Fruit fly (Drosophila melanogaster): ENCODE results near the gene CG11168.

The CG11168 gene

DNA sequence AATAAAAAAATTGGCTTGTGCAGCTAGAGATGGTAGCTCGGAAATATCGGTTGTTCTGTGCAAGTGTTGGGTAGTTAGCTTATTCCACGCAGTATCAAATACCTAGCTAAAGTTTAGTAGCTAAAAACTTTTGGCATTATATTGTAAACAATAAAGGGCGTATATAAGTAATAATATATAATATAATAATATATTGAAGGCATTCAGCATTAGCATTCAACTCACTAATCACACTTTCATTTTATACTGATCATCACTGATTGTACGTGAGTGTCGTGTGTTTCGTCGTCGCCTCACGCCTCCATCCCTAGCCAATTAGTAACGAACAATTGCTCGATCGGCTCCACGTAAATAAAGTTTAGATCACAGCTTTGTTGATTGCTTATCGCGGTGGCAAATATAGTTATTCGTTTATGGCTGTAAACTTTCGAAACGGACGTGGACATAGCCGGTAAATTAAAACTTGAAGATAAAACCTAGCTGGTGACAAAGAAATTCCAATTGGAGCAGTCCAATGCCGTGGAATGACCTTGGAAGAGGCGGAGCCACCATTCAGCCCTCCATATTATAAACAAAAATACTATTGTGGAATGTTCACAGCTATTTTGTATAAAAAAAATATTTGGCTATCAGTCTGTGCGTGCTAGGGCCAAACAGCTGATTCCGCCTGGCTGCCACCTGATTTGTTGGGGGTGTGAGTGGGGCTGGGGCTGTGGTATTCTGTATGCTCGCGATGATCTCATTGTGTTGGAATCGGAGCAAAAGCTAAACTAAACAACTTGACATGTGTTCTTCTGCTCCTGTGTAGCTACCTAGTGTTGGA is at the start of gene CG11168, which contains the start of the genes PIG-S and sud1:
Gene CG11168, plus strand, starts transcription at position 293 of the 823 bp plus-strand sequence.
Gene PIG-S, minus strand, starts transcription at position 51 of the 823 bp plus-strand sequence.
Gene sud1, minus strand, starts transcription at position 51 of the 823 bp plus-strand sequence.
- TF ChIP-seq fd96Ca (GFP tag; IDR thresholded peaks at IDR 0.05) (peak; percentile 30; the same call in 1 of the 3 replicates), Pif1B (GFP tag; optimal IDR thresholded peaks at IDR 0.05) (no peak), CG10348 (GFP tag; IDR thresholded peaks at IDR 0.05) (no peak), CG8301 (tag; optimal IDR thresholded peaks at IDR 0.05) (no peak), EcR (GFP tag; optimal IDR thresholded peaks at IDR 0.05) (no peak), CG9948 (tag; optimal IDR thresholded peaks at IDR 0.05) (peak; percentile 57), Snoo (tag; optimal IDR thresholded peaks at IDR 0.05) (peak; percentile 58), CG15710 (tag; optimal IDR thresholded peaks at IDR 0.05) (peak; percentile 51), CG12605 (GFP tag; IDR thresholded peaks at IDR 0.05) (no peak), Pif1A (GFP tag; optimal IDR thresholded peaks at IDR 0.05) (no peak), Ets98B (GFP tag; IDR thresholded peaks at IDR 0.05) (peak; percentile 41), CG4496 (GFP tag; IDR thresholded peaks at IDR 0.05) (peak; percentile 75; the same call in 2 of the 3 replicates), CG13204 (GFP tag; optimal IDR thresholded peaks at IDR 0.05) (no peak), CG14655 (GFP tag; optimal IDR thresholded peaks at IDR 0.05) (no peak), gl (tag; optimal IDR thresholded peaks at IDR 0.05) (no peak), CG8159 (tag; optimal IDR thresholded peaks at IDR 0.05) (no peak), CG17806 (tag; optimal IDR thresholded peaks at IDR 0.05) (peak; percentile 29), D1 (tag; optimal IDR thresholded peaks at IDR 0.05) (no peak), CG32121 (GFP tag; IDR thresholded peaks at IDR 0.05) (peak; percentile 62; the same call in 1 of the 2 replicates), rn (GFP tag; IDR thresholded peaks at IDR 0.05) (no peak)

DNA sequence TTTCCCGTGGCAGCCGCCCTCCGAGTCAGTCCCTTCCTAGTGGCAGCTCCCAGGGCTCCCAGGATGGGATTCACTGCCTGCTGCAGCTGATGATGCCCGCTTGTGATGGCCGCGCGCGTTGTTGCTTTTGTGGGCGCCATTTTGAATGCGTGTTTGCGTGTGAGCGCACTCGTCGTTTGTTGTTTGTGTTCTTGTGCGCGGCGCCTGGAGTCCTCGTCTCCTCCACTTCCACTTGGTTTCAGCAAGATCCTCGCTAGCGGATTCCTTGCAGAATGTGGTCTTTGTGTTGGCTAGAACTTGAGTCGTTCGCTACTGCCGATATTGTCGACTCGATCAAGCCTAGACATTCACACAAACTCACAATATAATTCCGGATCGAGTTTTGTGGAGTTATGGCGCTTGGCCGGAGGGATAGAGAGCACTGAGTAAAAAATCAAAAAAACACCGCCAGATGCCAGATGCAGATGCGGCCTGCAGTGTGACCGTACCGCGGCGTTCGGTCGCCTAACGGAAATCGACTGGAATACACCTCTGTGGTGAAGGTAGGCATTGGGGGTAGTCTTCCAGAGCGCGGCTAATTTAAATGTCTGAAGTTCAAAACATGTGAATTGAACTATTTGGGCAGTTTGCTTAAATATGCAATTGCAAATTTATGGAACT is 47.4 kb upstream of the CG11168 start, which contains the start of gene CycB3:
Gene CycB3, minus strand, starts transcription at position 428 of the 660 bp plus-strand sequence.
- TF ChIP-seq EcR (GFP tag; optimal IDR thresholded peaks at IDR 0.05): peak; percentile 2
- TF ChIP-seq gl (tag; optimal IDR thresholded peaks at IDR 0.05): peak; percentile 10
- TF ChIP-seq Pif1B (GFP tag; optimal IDR thresholded peaks at IDR 0.05): no peak
- no peak for TF ChIP-seq Ets98B (GFP tag; IDR thresholded peaks at IDR 0.05)
- TF ChIP-seq CG13204 (GFP tag; optimal IDR thresholded peaks at IDR 0.05): peak; percentile 14
- peak; percentile 33 for TF ChIP-seq Snoo (tag; optimal IDR thresholded peaks at IDR 0.05)

DNA sequence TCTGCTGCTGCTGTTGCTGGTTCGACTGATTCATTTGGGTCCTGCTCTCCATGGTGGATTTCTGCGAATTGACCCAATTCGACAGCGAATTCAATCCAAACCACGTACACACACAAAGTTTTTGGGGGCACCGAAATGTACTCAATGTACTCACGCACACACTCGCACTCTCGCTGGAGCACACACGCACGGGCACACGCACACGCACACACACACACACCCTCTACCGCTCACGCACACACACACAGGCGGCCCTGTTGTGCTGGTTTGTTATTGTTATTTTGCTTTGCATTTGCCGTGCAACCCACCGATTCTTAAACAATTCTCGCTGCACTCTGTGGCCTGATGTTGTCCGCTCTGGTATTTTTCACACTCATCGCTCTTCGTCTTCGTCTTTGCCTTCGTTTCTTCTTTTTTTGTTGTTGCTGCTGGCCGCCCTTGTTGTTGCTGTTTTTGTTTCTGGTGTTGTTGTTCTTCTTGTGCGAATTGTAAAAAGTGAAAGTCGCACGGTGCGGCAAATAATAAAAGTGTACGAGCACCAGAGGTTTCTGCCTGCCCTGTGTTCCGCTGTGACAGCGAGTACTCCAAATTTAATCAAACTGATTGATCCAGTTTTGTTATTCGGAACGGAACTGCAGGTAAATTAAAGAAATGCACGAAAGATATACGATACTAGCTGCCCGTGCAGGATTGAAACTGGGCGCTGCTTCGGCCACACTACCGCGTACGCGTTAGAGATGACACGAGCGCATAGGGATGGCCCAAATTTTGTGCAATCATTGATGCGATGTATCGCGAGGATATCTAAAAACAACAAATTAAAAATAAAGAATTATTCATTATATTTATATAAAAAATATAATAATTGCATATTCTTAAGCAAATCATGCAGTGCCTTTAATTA is 41.7 kb upstream of the CG11168 start, which contains the start of gene CG3744:
Gene CG3744, minus strand, starts transcription at position 716 of the 904 bp plus-strand sequence.
- TF ChIP-seq Snoo (tag; optimal IDR thresholded peaks at IDR 0.05): peak; percentile 83
- peak; percentile 95 for TF ChIP-seq CG4496 (GFP tag; IDR thresholded peaks at IDR 0.05)
- TF ChIP-seq Ets98B (GFP tag; IDR thresholded peaks at IDR 0.05): peak; percentile 94
- TF ChIP-seq CG8301 (tag; optimal IDR thresholded peaks at IDR 0.05): peak; percentile 74
- peak; percentile 76 for TF ChIP-seq rn (GFP tag; IDR thresholded peaks at IDR 0.05)
- peak; percentile 80 for TF ChIP-seq CG8159 (tag; optimal IDR thresholded peaks at IDR 0.05)
- peak; percentile 67 for TF ChIP-seq CG10348 (GFP tag; IDR thresholded peaks at IDR 0.05)
- peak; percentile 66 for TF ChIP-seq Pif1B (GFP tag; optimal IDR thresholded peaks at IDR 0.05)
- TF ChIP-seq CG13204 (GFP tag; optimal IDR thresholded peaks at IDR 0.05): peak; percentile 70
- TF ChIP-seq CG9948 (tag; optimal IDR thresholded peaks at IDR 0.05): peak; percentile 75
- peak; percentile 93 for TF ChIP-seq fd96Ca (GFP tag; IDR thresholded peaks at IDR 0.05)
- peak; percentile 90 for TF ChIP-seq CG32121 (GFP tag; IDR thresholded peaks at IDR 0.05)
- TF ChIP-seq D1 (tag; optimal IDR thresholded peaks at IDR 0.05): no peak
- no peak for TF ChIP-seq Pif1A (GFP tag; optimal IDR thresholded peaks at IDR 0.05)
- no peak for TF ChIP-seq EcR (GFP tag; optimal IDR thresholded peaks at IDR 0.05)
- TF ChIP-seq CG12605 (GFP tag; IDR thresholded peaks at IDR 0.05): peak; percentile 54; the same call in 1 of the 2 replicates
- TF ChIP-seq CG17806 (tag; optimal IDR thresholded peaks at IDR 0.05): peak; percentile 81
- peak; percentile 81 for TF ChIP-seq CG15710 (tag; optimal IDR thresholded peaks at IDR 0.05)
- TF ChIP-seq CG14655 (GFP tag; optimal IDR thresholded peaks at IDR 0.05): no peak
- peak; percentile 64 for TF ChIP-seq CG34367 (tag; optimal IDR thresholded peaks at IDR 0.05)
- peak; percentile 8 for TF ChIP-seq gl (tag; optimal IDR thresholded peaks at IDR 0.05)

DNA sequence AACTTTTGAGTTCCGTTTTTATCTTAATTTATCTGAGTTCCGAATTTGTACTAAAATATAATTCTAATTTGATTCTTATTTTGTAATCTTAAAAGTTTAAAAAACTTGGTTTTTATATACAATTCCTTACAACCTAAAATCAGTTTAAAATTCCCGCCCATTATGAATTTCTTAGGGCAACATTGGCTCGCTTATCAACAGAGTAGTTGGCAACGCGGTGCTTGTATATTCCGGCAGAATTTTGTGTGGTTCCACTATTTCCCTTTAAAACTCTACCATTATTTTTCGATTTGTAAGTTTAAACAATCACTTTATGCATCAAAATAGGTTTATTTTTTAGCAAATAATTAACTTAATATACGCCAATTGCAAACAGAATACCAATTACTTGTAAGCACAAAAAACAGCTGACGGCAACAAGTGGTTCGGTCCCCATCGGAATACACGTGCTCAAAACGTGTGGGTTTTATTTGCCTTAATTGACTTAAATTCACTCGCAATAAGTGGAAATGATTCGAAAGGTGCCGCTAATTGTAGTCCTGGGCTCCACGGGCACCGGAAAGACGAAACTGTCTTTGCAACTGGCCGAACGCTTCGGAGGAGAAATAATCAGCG is 41.0 kb upstream of the CG11168 start, which contains the start of the genes CG11089 and CG31381:
Gene CG11089, plus strand, starts transcription at position 203 of the 615 bp plus-strand sequence.
Gene CG31381, plus strand, starts transcription at position 203 of the 615 bp plus-strand sequence.
- TF ChIP-seq CG8301 (tag; optimal IDR thresholded peaks at IDR 0.05) (no peak), CG17806 (tag; optimal IDR thresholded peaks at IDR 0.05) (peak; percentile 13), Pif1B (GFP tag; optimal IDR thresholded peaks at IDR 0.05) (no peak), CG10348 (GFP tag; IDR thresholded peaks at IDR 0.05) (no peak), CG32121 (GFP tag; IDR thresholded peaks at IDR 0.05) (no peak), Snoo (tag; optimal IDR thresholded peaks at IDR 0.05) (no peak)
